Worm (Caenorhabditis elegans): Measurements from ENCODE around the gene F14H8.2.

DNA sequence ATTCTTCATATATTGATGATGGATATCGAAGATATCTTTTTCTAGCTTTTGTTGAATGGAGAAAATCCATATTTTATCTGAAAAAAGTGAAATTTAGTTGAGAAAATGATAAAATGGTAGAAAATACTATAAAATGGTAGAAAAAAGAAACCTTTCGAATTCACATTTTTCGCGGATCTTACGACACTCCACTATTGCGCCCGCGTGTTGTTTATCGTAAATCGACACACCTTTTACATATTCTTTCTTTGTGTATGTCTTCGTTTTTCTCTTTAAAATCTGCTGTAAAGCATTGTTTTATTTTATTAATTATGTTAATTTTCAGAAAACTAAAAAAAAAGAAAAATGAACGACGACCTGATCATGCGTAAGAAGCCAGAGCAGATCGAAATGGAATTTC lies 29.3 kb downstream of the F14H8.2 start, which contains the start of the genes cdt-2 and T01C3.2:
- TF ChIP-seq elt-3 (tag; optimal IDR thresholded peaks at IDR 0.05), result no peak
- no peak for TF ChIP-seq nhr-237 (tag; optimal IDR thresholded peaks at IDR 0.05)
- TF ChIP-seq unc-39 (tag; optimal IDR thresholded peaks at IDR 0.05), result no peak
- TF ChIP-seq sptf-1 (tag; optimal IDR thresholded peaks at IDR 0.05), result no peak
- TF ChIP-seq elt-1 (tag; optimal IDR thresholded peaks at IDR 0.05; ENCODE audit: borderline replicate concordance, insufficient read depth), result no peak
- no peak for TF ChIP-seq lin-13 (tag; optimal IDR thresholded peaks at IDR 0.05)
- TF ChIP-seq snpc-4 (tag; optimal IDR thresholded peaks at IDR 0.05), result no peak
- TF ChIP-seq mls-2 (tag; optimal IDR thresholded peaks at IDR 0.05), result no peak
- TF ChIP-seq lsy-2 (tag; optimal IDR thresholded peaks at IDR 0.05), result peak; percentile 11
